Fruit fly (Drosophila melanogaster) whole organism, prepupa: ENCODE data around the gene B9d2.

Experiments used
- CG16779 ChIP-seq: fragments of 200-800 bp; sonication (Bioruptor generic); optimal IDR thresholded peaks from 3 replicates; lab custom pipeline; 2017; ENCODE audit warnings: missing biosample characterization, mild to moderate bottlenecking, missing genetic modification characterization
- CG8319 ChIP-seq: fragments of 200-800 bp; sonication (Bioruptor generic); optimal IDR thresholded peaks from 3 replicates; lab custom pipeline; 2016; ENCODE audit warnings: missing biosample characterization, missing genetic modification characterization
- Ets21C ChIP-seq: fragments of 200-800 bp; sonication (Bioruptor generic); optimal IDR thresholded peaks from 3 replicates; lab custom pipeline; 2016; ENCODE audit warnings: missing biosample characterization, missing genetic modification characterization
- achi ChIP-seq: fragments of 200-800 bp; sonication (Bioruptor generic); optimal IDR thresholded peaks from 3 replicates; lab custom pipeline; 2016; ENCODE audit warnings: missing biosample characterization, missing genetic modification characterization
- esn ChIP-seq: fragments of 200-800 bp; sonication (Bioruptor generic); optimal IDR thresholded peaks from 2 replicates; lab custom pipeline; 2016; ENCODE audit warnings: missing biosample characterization, mild to moderate bottlenecking, missing genetic modification characterization, moderate library complexity

DNA sequence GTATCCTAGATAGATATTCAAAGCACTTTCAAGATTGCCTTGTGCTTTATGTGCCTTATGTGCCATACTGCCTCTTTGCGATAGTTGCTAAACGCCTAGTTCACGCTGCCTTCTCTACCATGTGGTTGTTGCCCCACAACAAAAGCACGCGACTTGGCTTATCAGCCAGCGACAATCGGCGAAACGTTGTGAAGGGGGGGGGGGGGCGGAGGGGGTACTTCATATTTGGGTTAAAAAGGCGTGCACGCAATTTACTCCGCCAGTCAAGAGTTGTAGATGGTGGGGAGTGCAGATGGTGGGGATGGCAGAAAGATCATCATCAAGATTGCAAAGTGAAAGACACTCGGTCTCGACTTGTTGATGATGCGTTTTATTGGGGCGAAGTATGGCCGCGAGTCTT is 38.7 kb upstream of the B9d2 start:
- TF ChIP-seq Ets21C (GFP tag; lab: Kevin White, UChicago): no peak
- TF ChIP-seq achi (GFP tag; lab: Kevin White, UChicago): no peak
- TF ChIP-seq esn (GFP tag; lab: Kevin White, UChicago): no peak
- TF ChIP-seq CG8319 (GFP tag; lab: Kevin White, UChicago): no peak
- no peak for TF ChIP-seq CG16779 (tag; lab: Kevin White, UChicago)
